Worm (Caenorhabditis elegans) whole organism, young adult: ENCODE data around the gene rab-21.
A peak's percentile ranks its signal among the peaks of the same experiment; 100 is the strongest.

ENCODE experiments used
- B0336.3 ChIP-seq: fragments of 200-800 bp; sonication (Bioruptor generic); IDR thresholded peaks from 2 replicates; pipeline ENCODE4 v1.3.6; 2022; ENCODE audit warnings: missing genetic modification characterization, missing compliant biosample characterization
- C06A6.2 ChIP-seq: fragments of 200-800 bp; sonication (Bioruptor generic); conservative IDR thresholded peaks from 2 replicates; pipeline ENCODE4 v1.3.6; 2022; ENCODE audit warnings: missing genetic modification characterization, missing compliant biosample characterization
- C17E4.6 ChIP-seq: fragments of 200-800 bp; sonication (Bioruptor generic); IDR thresholded peaks from 2 replicates; pipeline ENCODE4 v1.3.6; 2022; ENCODE audit warnings: missing genetic modification reagents, missing genetic modification characterization, missing compliant biosample characterization
- F22D6.2 ChIP-seq: sonication (generic microtip); optimal IDR thresholded peaks from 2 replicates; lab custom pipeline; 2016; ENCODE audit warnings: mild to moderate bottlenecking, missing genetic modification characterization, missing compliant biosample characterization
- F57A8.1 ChIP-seq: fragments of 200-800 bp; sonication (Bioruptor generic); optimal IDR thresholded peaks from 2 replicates; lab custom pipeline; 2018; ENCODE audit warnings: mild to moderate bottlenecking, missing genetic modification characterization, moderate library complexity, missing compliant biosample characterization
- K11D2.4 ChIP-seq: fragments of 200-800 bp; sonication (Bioruptor generic); IDR thresholded peaks from 2 replicates; pipeline ENCODE4 v1.3.6; 2022; ENCODE audit warnings: missing genetic modification reagents, missing genetic modification characterization, missing compliant biosample characterization
- K12H6.12 ChIP-seq: fragments of 200-800 bp; sonication (Bioruptor generic); optimal IDR thresholded peaks from 2 replicates; lab custom pipeline; 2018; ENCODE audit warnings: mild to moderate bottlenecking, missing genetic modification characterization, missing compliant biosample characterization
- Y53F4B.3 ChIP-seq: fragments of 200-800 bp; sonication (Bioruptor generic); IDR thresholded peaks from 2 replicates; pipeline ENCODE4 v1.3.6; 2022; ENCODE audit warnings: missing genetic modification reagents, missing genetic modification characterization, missing compliant biosample characterization
- akir-1 ChIP-seq: fragments of 200-800 bp; sonication (Bioruptor generic); optimal IDR thresholded peaks from 2 replicates; lab custom pipeline; 2018; ENCODE audit warnings: mild to moderate bottlenecking, missing genetic modification characterization, moderate library complexity, missing compliant biosample characterization
- ama-1 ChIP-seq, 3 experiments: fragments of 150-350 bp in 1 of 3; sonication (generic microtip) in 2 of 3; optimal IDR thresholded peaks; 2 replicates each; lab custom pipeline; 2014 to 2018; ENCODE audit warnings: missing biosample characterization in 2 of 3, missing genetic modification characterization in 2 of 3, missing genetic modification reagents in 2 of 3
- atf-7 ChIP-seq: sonication (generic microtip); optimal IDR thresholded peaks from 2 replicates; lab custom pipeline; 2017; ENCODE audit warnings: mild to moderate bottlenecking, missing genetic modification characterization, missing compliant biosample characterization
- attf-3 ChIP-seq: fragments of 200-800 bp; sonication (Bioruptor generic); conservative IDR thresholded peaks from 2 replicates; pipeline ENCODE4 v1.3.6; 2022; ENCODE audit warnings: missing genetic modification reagents, missing genetic modification characterization, missing compliant biosample characterization
- cebp-1 ChIP-seq, 2 experiments: fragments of 200-800 bp in 1 of 2; sonication (Bioruptor generic) in 1 of 2; sonication (generic microtip) in 1 of 2; IDR thresholded peaks in 1 of 2; optimal IDR thresholded peaks in 1 of 2; 2 replicates each; pipeline versions ENCODE4 v1.3.6 to Lab custom; 2017 to 2022; ENCODE audit warnings: missing compliant biosample characterization in 2 of 2, missing genetic modification characterization in 2 of 2, mild to moderate bottlenecking in 1 of 2, missing genetic modification reagents in 1 of 2, moderate library complexity in 1 of 2
- ceh-100 ChIP-seq: fragments of 200-800 bp; sonication (Bioruptor generic); IDR thresholded peaks from 2 replicates; pipeline ENCODE4 v1.3.6; 2022; ENCODE audit warnings: missing genetic modification reagents, missing genetic modification characterization, missing compliant biosample characterization
- chd-7 ChIP-seq: sonication (generic microtip); optimal IDR thresholded peaks from 2 replicates; lab custom pipeline; 2016; ENCODE audit warnings: mild to moderate bottlenecking, missing genetic modification characterization, moderate library complexity, missing compliant biosample characterization
- die-1 ChIP-seq: sonication (generic microtip); optimal IDR thresholded peaks from 2 replicates; lab custom pipeline; 2016; ENCODE audit warnings: missing genotype, mild to moderate bottlenecking, missing genetic modification characterization, missing compliant biosample characterization
- dox-1 ChIP-seq: fragments of 200-800 bp; sonication (Bioruptor generic); IDR thresholded peaks from 2 replicates; pipeline ENCODE4 v1.3.6; 2022; ENCODE audit warnings: missing genetic modification reagents, missing genetic modification characterization, missing compliant biosample characterization
- efl-1 ChIP-seq: fragments of 150-350 bp; optimal IDR thresholded peaks from 2 replicates; lab custom pipeline; 2014; ENCODE audit warnings: missing biosample characterization, missing genetic modification reagents, missing genetic modification characterization
- ekl-4 ChIP-seq: fragments of 200-800 bp; sonication (Bioruptor generic); IDR thresholded peaks from 2 replicates; pipeline ENCODE4 v1.3.6; 2022; ENCODE audit warnings: missing genetic modification reagents, missing genetic modification characterization, missing compliant biosample characterization
- hmg-1.2 ChIP-seq: fragments of 200-800 bp; sonication (Bioruptor generic); IDR thresholded peaks from 2 replicates; pipeline ENCODE4 v1.3.6; 2022; ENCODE audit warnings: missing genetic modification reagents, missing genetic modification characterization, missing compliant biosample characterization
- hsf-1 ChIP-seq: fragments of 200-800 bp; sonication (Bioruptor generic); IDR thresholded peaks from 2 replicates; pipeline ENCODE4 v1.3.6; 2022; ENCODE audit warnings: missing genetic modification reagents, missing genetic modification characterization, missing compliant biosample characterization
- lag-1 ChIP-seq: fragments of 200-800 bp; sonication (Bioruptor generic); IDR thresholded peaks from 2 replicates; pipeline ENCODE4 v1.3.6; 2022; ENCODE audit warnings: missing genetic modification reagents, missing genetic modification characterization, missing compliant biosample characterization
- let-526 ChIP-seq: fragments of 200-800 bp; sonication (Bioruptor generic); IDR thresholded peaks from 2 replicates; pipeline ENCODE4 v1.3.6; 2022; ENCODE audit warnings: missing genetic modification reagents, missing genetic modification characterization, missing compliant biosample characterization
- let-607 ChIP-seq, 2 experiments: fragments of 200-800 bp in 1 of 2; sonication (Bioruptor generic) in 1 of 2; sonication (generic microtip) in 1 of 2; optimal IDR thresholded peaks; 2 replicates each; lab custom pipeline; 2016 to 2018; ENCODE audit warnings: mild to moderate bottlenecking in 2 of 2, missing compliant biosample characterization in 2 of 2, missing genetic modification characterization in 2 of 2, moderate library complexity in 2 of 2, missing genotype in 1 of 2
- lin-26 ChIP-seq: fragments of 200-800 bp; sonication (Bioruptor generic); IDR thresholded peaks from 2 replicates; pipeline ENCODE4 v1.3.6; 2022; ENCODE audit warnings: missing genetic modification reagents, missing genetic modification characterization, missing compliant biosample characterization
- lin-40 ChIP-seq: sonication (generic microtip); optimal IDR thresholded peaks from 2 replicates; lab custom pipeline; 2016; ENCODE audit warnings: missing genetic modification characterization, mild to moderate bottlenecking, missing compliant biosample characterization, missing genotype, missing genetic modification reagents
- madf-3 ChIP-seq: fragments of 200-800 bp; sonication (Bioruptor generic); IDR thresholded peaks from 2 replicates; pipeline ENCODE4 v1.3.6; 2022; ENCODE audit warnings: missing genetic modification reagents, missing genetic modification characterization, missing compliant biosample characterization
- mcd-1 ChIP-seq: fragments of 200-800 bp; sonication (Bioruptor generic); IDR thresholded peaks from 2 replicates; pipeline ENCODE4 v1.3.6; 2022; ENCODE audit warnings: missing genetic modification reagents, missing genetic modification characterization, missing compliant biosample characterization
- nfyb-1 ChIP-seq: fragments of 200-800 bp; sonication (Bioruptor generic); IDR thresholded peaks from 2 replicates; pipeline ENCODE4 v1.3.6; 2022; ENCODE audit warnings: missing genetic modification reagents, missing genetic modification characterization, missing compliant biosample characterization
- nhr-80 ChIP-seq: sonication (generic microtip); optimal IDR thresholded peaks from 2 replicates; lab custom pipeline; 2016; ENCODE audit warnings: missing genetic modification characterization, missing compliant biosample characterization
- nhr-90 ChIP-seq: sonication (generic microtip); optimal IDR thresholded peaks from 2 replicates; lab custom pipeline; 2016; ENCODE audit warnings: missing genotype, mild to moderate bottlenecking, missing genetic modification characterization, missing compliant biosample characterization
- pbrm-1 ChIP-seq: fragments of 200-800 bp; sonication (Bioruptor generic); IDR thresholded peaks from 2 replicates; pipeline ENCODE4 v1.3.6; 2022; ENCODE audit warnings: missing genetic modification reagents, missing genetic modification characterization, missing compliant biosample characterization
- snpc-3.4 ChIP-seq: sonication (generic microtip); optimal IDR thresholded peaks from 2 replicates; lab custom pipeline; 2017; ENCODE audit warnings: missing genetic modification characterization, mild to moderate bottlenecking, missing compliant biosample characterization, antibody characterized with exemption, moderate library complexity, missing genotype, missing genetic modification reagents
- somi-1 ChIP-seq: fragments of 200-800 bp; sonication (Bioruptor generic); optimal IDR thresholded peaks from 2 replicates; lab custom pipeline; 2018; ENCODE audit warnings: mild to moderate bottlenecking, missing genetic modification characterization, missing compliant biosample characterization
- tbp1 ChIP-seq: fragments of 200-800 bp; sonication (Bioruptor generic); optimal IDR thresholded peaks from 2 replicates; lab custom pipeline; 2018; ENCODE audit warnings: mild to moderate bottlenecking, missing genetic modification characterization, missing compliant biosample characterization
- tlf-1 ChIP-seq: fragments of 200-800 bp; sonication (Bioruptor generic); optimal IDR thresholded peaks from 2 replicates; lab custom pipeline; 2018; ENCODE audit warnings: mild to moderate bottlenecking, missing genetic modification characterization, missing compliant biosample characterization
- ztf-18 ChIP-seq: sonication (generic microtip); optimal IDR thresholded peaks from 2 replicates; lab custom pipeline; 2016; ENCODE audit warnings: missing genotype, mild to moderate bottlenecking, missing genetic modification characterization, missing compliant biosample characterization
- ztf-26 ChIP-seq: sonication (generic microtip); optimal IDR thresholded peaks from 2 replicates; lab custom pipeline; 2017; ENCODE audit warnings: missing genetic modification characterization, missing compliant biosample characterization

Gene rab-21

DNA sequence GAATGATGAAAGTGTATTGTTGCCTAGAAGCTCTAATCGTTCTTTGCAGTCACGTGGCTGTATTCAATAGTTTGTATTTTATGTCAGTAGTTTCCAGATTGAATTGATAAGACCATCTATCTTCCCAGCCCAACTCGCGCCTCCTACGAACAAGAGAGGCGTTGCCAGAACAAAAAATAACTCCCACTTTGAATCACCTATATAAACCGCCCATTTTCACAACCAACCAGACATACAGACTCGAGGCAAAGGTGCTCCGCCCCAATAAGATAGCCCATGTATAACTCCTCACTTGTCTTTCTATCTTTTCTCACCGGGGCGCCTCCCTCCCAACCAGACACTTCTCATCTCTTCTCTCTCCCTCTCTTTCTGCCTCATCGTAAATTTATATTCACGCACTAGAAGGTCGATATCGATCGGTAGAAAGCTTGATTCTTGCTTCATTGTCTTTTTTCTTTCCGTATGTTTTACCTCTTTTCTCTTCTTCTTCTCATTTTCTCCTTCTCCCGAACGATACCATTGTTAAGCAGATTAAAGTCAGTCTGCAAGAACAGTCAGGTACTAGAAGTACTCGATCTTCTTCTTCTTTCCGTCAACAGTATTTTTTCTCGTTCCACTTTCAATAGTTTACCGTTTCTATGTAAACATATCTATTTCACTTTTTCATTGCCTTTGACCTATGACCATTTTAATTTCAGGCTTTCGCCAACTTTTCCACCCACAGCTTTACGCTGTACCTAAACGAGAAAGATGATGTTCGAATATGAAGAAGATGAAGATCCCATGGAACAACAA lies 28.8 kb upstream of the rab-21 start, which contains the start of gene mak-1:
Gene mak-1 (plus strand): TSS at position 693 of the 795 bp plus-strand sequence.
- TF ChIP-seq lin-40 (tag; lab: Kevin White, UChicago) (peak; percentile 65), let-607 (tag; optimal IDR thresholded peaks at IDR 0.05; lab: Kevin White, UChicago) (peak in 1 of 2 experiments; percentile 29), ztf-26 (tag; lab: Kevin White, UChicago) (peak; percentile 22), nhr-80 (peak; percentile 31), die-1 (tag; lab: Kevin White, UChicago) (no peak), lin-26 (GFP tag; lab: Robert Waterston, UW) (0 out of 2 replicates have a peak, but pooled peaks have one; percentile 29), cebp-1 (GFP tag; IDR thresholded peaks at IDR 0.05; lab: Robert Waterston, UW) (no peak), cebp-1 (tag; optimal IDR thresholded peaks at IDR 0.05; lab: Kevin White, UChicago) (peak; percentile 56), K12H6.12 (tag; lab: Kevin White, UChicago) (no peak), tbp1 (GFP tag; lab: Kevin White, UChicago) (peak; percentile 10), ama-1 (optimal IDR thresholded peaks at IDR 0.05; lab: Kevin White, UChicago) (peak; percentile 87), ama-1 (GFP tag; optimal IDR thresholded peaks at IDR 0.05; lab: Kevin White, UChicago) (no peak), hmg-1.2 (GFP tag; lab: Robert Waterston, UW) (peak; percentile 16; the same call in 1 of the 2 replicates), C06A6.2 (peak; percentile 32; the same call in 1 of the 2 replicates), akir-1 (GFP tag; lab: Kevin White, UChicago) (no peak)
- TF ChIP-seq, all 124 proteins: peak for 10

ce11 chrII:8742972-8743371 lies 28.2 kb upstream of the rab-21 start:
- TF ChIP-seq attf-3 (GFP tag; lab: Robert Waterston, UW) = no peak
- no peak for TF ChIP-seq atf-7 (tag; lab: Kevin White, UChicago)
- TF ChIP-seq ztf-18 (tag; lab: Kevin White, UChicago) = peak; percentile 41
- no peak for TF ChIP-seq efl-1 (GFP tag; lab: Kevin White, UChicago)
- no peak for TF ChIP-seq ceh-100
- TF ChIP-seq snpc-3.4 (tag; lab: Kevin White, UChicago) = peak; percentile 2

DNA sequence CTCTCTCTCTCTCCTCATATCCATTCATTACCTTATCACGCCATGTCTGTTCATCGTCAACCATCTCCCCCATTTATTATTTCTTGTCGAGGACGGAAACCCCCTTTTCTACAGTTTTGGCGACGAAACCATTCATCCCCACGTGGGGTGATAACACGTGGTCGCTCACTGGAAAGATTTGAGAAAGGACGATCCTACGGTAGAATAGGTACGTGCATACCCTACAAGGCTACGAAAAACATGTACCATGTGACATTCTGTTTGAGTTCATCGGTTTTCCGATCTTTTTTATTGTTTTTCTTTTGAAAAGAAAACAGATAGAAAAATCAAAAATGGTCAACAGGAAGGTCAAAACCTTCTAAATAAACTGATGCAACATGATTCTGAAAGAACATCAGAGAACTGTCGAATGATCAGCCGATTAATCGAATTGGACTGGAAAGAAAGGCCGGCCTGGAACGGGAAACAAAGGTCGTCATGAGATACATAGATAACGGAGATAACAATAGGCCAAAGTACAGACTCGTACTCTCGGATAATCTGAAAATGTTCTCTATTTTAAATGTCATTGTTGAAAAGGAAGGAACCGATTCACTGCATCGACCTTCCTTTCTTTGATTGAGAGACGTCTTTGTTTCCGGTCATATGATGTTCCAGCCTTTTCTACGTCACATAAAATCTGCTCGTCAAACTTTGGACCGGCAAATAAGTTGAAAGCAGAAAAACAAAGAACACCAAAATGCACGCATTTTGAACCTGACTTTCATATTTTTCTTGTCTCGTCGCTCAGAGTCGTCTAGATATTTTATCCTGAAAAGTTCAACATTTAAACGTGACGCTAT lies 27.4 kb upstream of the rab-21 start:
- TF ChIP-seq lin-40 (tag; lab: Kevin White, UChicago) = peak; percentile 72
- peak; percentile 62 for TF ChIP-seq B0336.3
- 0 out of 2 replicates have a peak, but pooled peaks have one; percentile 19 for TF ChIP-seq ekl-4 (GFP tag; lab: Robert Waterston, UW)
- TF ChIP-seq chd-7 (tag; lab: Kevin White, UChicago) = peak; percentile 67
- TF ChIP-seq C06A6.2 = peak; percentile 70
- TF ChIP-seq cebp-1 (GFP tag; IDR thresholded peaks at IDR 0.05; lab: Robert Waterston, UW) = 0 out of 2 replicates have a peak, but pooled peaks have one; percentile 14
- peak; percentile 41 for TF ChIP-seq cebp-1 (tag; optimal IDR thresholded peaks at IDR 0.05; lab: Kevin White, UChicago)
- TF ChIP-seq tlf-1 (GFP tag; lab: Kevin White, UChicago) = peak; percentile 33
- no peak for TF ChIP-seq C17E4.6
- TF ChIP-seq pbrm-1 (GFP tag; lab: Robert Waterston, UW) = no peak
- TF ChIP-seq nfyb-1 (GFP tag; lab: Robert Waterston, UW) = peak; percentile 26; the same call in 1 of the 2 replicates
- TF ChIP-seq Y53F4B.3 = no peak
- TF ChIP-seq lin-26 (GFP tag; lab: Robert Waterston, UW) = peak; percentile 75
- TF ChIP-seq nhr-80 = peak; percentile 16
- TF ChIP-seq lag-1 (GFP tag; lab: Robert Waterston, UW) = 0 out of 2 replicates have a peak, but pooled peaks have one; percentile 41
- TF ChIP-seq madf-3 = 0 out of 2 replicates have a peak, but pooled peaks have one; percentile 21
- no peak for TF ChIP-seq F57A8.1 (GFP tag; lab: Kevin White, UChicago)
- TF ChIP-seq let-526 (GFP tag; lab: Robert Waterston, UW) = no peak; the same call in 1 of the 2 replicates
- TF ChIP-seq K11D2.4 (GFP tag; lab: Robert Waterston, UW) = peak; percentile 67
- peak; percentile 34 for TF ChIP-seq nhr-90 (tag; lab: Kevin White, UChicago)
- TF ChIP-seq somi-1 (GFP tag; lab: Kevin White, UChicago) = peak; percentile 88
- peak; percentile 80 for TF ChIP-seq ztf-26 (tag; lab: Kevin White, UChicago)
- no peak for TF ChIP-seq dox-1 (GFP tag; lab: Robert Waterston, UW)
- TF ChIP-seq let-607 (tag; optimal IDR thresholded peaks at IDR 0.05; lab: Kevin White, UChicago) = peak in 1 of 2 experiments; percentile 22
- peak; percentile 45 for TF ChIP-seq F22D6.2 (tag; lab: Kevin White, UChicago)
- 0 out of 2 replicates have a peak, but pooled peaks have one; percentile 44 for TF ChIP-seq hsf-1 (GFP tag; lab: Robert Waterston, UW)
- TF ChIP-seq mcd-1 (GFP tag; lab: Robert Waterston, UW) = 0 out of 2 replicates have a peak, but pooled peaks have one; percentile 21
